Worm (Caenorhabditis elegans) whole organism, L4 larva: ENCODE data around the gene Y97E10AR.8.

Experiments
- F10B5.3 ChIP-seq: sonication (generic microtip); optimal IDR thresholded peaks from 2 replicates; lab custom pipeline; 2016; ENCODE audit warnings: mild to moderate bottlenecking, missing genetic modification characterization, missing compliant biosample characterization
- ces-1 ChIP-seq: fragments of 150-350 bp; sonication (generic microtip); optimal IDR thresholded peaks from 4 replicates; lab custom pipeline; 2014; ENCODE audit warnings: missing biosample characterization, missing genetic modification reagents, missing genetic modification characterization
- nhr-11 ChIP-seq: fragments of 150-350 bp; optimal IDR thresholded peaks from 2 replicates; lab custom pipeline; 2014; ENCODE audit warnings: missing biosample characterization, missing genetic modification characterization
- nhr-76 ChIP-seq: fragments of 150-350 bp; optimal IDR thresholded peaks from 2 replicates; lab custom pipeline; 2014; ENCODE audit warnings: missing biosample characterization, missing genetic modification characterization
- nhr-77 ChIP-seq: fragments of 150-350 bp; optimal IDR thresholded peaks from 2 replicates; lab custom pipeline; 2014; ENCODE audit warnings: missing biosample characterization, missing genetic modification characterization
- pha-4 ChIP-seq, 2 experiments: fragments of 150-350 bp in 1 of 2; fragments of 200-800 bp in 1 of 2; sonication (Bioruptor generic) in 1 of 2; IDR thresholded peaks in 1 of 2; optimal IDR thresholded peaks in 1 of 2; 2 replicates each; pipeline versions ENCODE4 v1.3.6 to Lab custom; 2014 to 2022; ENCODE audit warnings: missing genetic modification characterization in 2 of 2, missing genetic modification reagents in 2 of 2, missing biosample characterization in 1 of 2, missing compliant biosample characterization in 1 of 2
- skn-1 ChIP-seq: fragments of 150-350 bp; optimal IDR thresholded peaks from 2 replicates; lab custom pipeline; 2014; ENCODE audit warnings: missing biosample characterization, missing genetic modification characterization
- snpc-4 ChIP-seq: fragments of 150-350 bp; optimal IDR thresholded peaks from 2 replicates; lab custom pipeline; 2014; ENCODE audit warnings: missing biosample characterization, missing genetic modification characterization
- spr-3 ChIP-seq: fragments of 200-800 bp; sonication (Bioruptor generic); optimal IDR thresholded peaks from 2 replicates; lab custom pipeline; 2018; ENCODE audit warnings: mild to moderate bottlenecking, missing genetic modification characterization, missing compliant biosample characterization
- unc-130 ChIP-seq: sonication (generic microtip); optimal IDR thresholded peaks from 2 replicates; lab custom pipeline; 2016; ENCODE audit warnings: missing genetic modification reagents, missing genetic modification characterization, missing compliant biosample characterization
- zag-1 ChIP-seq: fragments of 150-350 bp; optimal IDR thresholded peaks from 2 replicates; lab custom pipeline; 2014; ENCODE audit warnings: missing biosample characterization, missing genetic modification characterization

DNA sequence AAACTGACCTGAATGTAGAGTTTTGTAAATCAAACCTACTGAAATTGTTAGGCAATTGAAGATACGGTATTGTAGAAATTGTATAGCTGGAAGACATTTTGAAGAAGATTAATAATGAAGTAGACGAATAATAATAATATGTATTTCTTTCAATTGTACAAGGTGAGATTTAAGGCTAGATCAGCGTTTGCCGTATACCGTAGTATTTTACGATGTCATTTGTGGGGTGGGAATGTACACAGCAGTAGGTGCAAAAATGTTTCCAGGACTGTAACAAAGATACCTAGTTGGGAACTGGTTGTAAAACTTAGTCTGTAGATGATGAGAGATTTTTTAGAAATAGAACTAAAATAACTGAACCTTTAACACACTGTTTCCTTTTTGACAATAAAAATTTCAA is 10.5 kb upstream of the Y97E10AR.8 start, which contains the start of gene ceh-76:
- no peak for TF ChIP-seq skn-1 (tag; lab: Kevin White, UChicago)
- TF ChIP-seq nhr-77 (tag; lab: Kevin White, UChicago): no peak
- no peak for TF ChIP-seq zag-1 (tag; lab: Kevin White, UChicago)
- no peak for TF ChIP-seq nhr-11 (tag; lab: Kevin White, UChicago)
- TF ChIP-seq nhr-76 (tag; lab: Kevin White, UChicago): no peak
- TF ChIP-seq snpc-4: no peak
- no peak for TF ChIP-seq spr-3 (GFP tag; lab: Kevin White, UChicago)
- TF ChIP-seq unc-130 (GFP tag; lab: Kevin White, UChicago): no peak
- TF ChIP-seq pha-4 (GFP tag; IDR thresholded peaks at IDR 0.05; lab: Robert Waterston, UW): no peak
- no peak for TF ChIP-seq pha-4 (tag; optimal IDR thresholded peaks at IDR 0.05; lab: Kevin White, UChicago)
- no peak for TF ChIP-seq F10B5.3 (tag; lab: Kevin White, UChicago)
- no peak for TF ChIP-seq ces-1 (GFP tag; lab: Kevin White, UChicago)
